Fruit fly (Drosophila melanogaster) whole organism, prepupa: ENCODE data around the gene MCTS1.

ENCODE experiments used
- Lpt ChIP-seq: fragments of 200-800 bp; sonication (Bioruptor generic); optimal IDR thresholded peaks from 3 replicates; lab custom pipeline; 2016; ENCODE audit warnings: missing biosample characterization, missing genetic modification characterization
- cyc ChIP-seq: fragments of 200-800 bp; sonication (Bioruptor generic); optimal IDR thresholded peaks from 3 replicates; lab custom pipeline; 2016; ENCODE audit warnings: missing biosample characterization, missing genetic modification characterization
- eg ChIP-seq: fragments of 200-800 bp; sonication (Bioruptor generic); IDR thresholded peaks from 3 replicates; pipeline ENCODE4 v1.3.6; 2022; ENCODE audit warnings: missing biosample characterization, missing genetic modification characterization
- vri ChIP-seq: fragments of 200-800 bp; sonication (Bioruptor generic); optimal IDR thresholded peaks from 3 replicates; lab custom pipeline; 2016; ENCODE audit warnings: missing biosample characterization, mild to moderate bottlenecking, missing genetic modification characterization

DNA sequence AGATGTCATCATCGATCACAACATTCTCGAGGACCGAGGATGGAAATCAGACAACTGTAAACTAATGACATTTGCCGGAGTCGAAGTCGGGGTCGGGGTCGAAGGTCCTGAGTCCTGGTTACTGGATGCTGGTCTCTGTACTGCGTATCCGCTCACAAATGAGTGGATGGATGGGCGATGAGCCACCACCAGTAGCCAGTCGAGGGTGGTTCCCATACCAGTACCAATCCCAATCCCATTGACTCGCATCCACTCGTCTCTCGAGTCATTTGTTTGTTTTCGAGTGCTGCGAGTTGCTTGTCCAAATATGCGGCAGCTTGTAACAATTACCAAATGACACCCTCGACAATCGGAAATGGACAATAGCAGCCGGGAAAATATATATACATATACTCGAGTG lies 4.9 kb upstream of the MCTS1 start:
- no peak for TF ChIP-seq Lpt (GFP tag; lab: Kevin White, UChicago)
- TF ChIP-seq cyc (GFP tag; lab: Kevin White, UChicago): no peak
- no peak for TF ChIP-seq eg (GFP tag; lab: Robert Waterston, UW)
- TF ChIP-seq vri (GFP tag; lab: Kevin White, UChicago): no peak
